Worm (Caenorhabditis elegans) whole organism, mixed stage, embryonic: ENCODE measurements around the gene ZK616.65.

Source experiments
- bed-3 ChIP-seq: fragments of 200-800 bp; sonication (Bioruptor generic); optimal IDR thresholded peaks from 3 replicates; lab custom pipeline; 2018; ENCODE audit warnings: mild to moderate bottlenecking, missing genetic modification characterization, moderate library complexity, missing compliant biosample characterization
- blmp-1 ChIP-seq: fragments of 150-350 bp; optimal IDR thresholded peaks from 2 replicates; lab custom pipeline; 2014; ENCODE audit warnings: missing biosample characterization, missing genetic modification characterization
- ceh-39 ChIP-seq: fragments of 150-350 bp; optimal IDR thresholded peaks from 2 replicates; lab custom pipeline; 2014; ENCODE audit warnings: missing biosample characterization, missing genetic modification characterization
- ceh-43 ChIP-seq: fragments of 200-800 bp; sonication (Bioruptor generic); optimal IDR thresholded peaks from 2 replicates; lab custom pipeline; 2018; ENCODE audit warnings: mild to moderate bottlenecking, missing genetic modification characterization, moderate library complexity, missing compliant biosample characterization
- ceh-83 ChIP-seq: fragments of 200-800 bp; sonication (Bioruptor generic); optimal IDR thresholded peaks from 2 replicates; lab custom pipeline; 2018; ENCODE audit warnings: mild to moderate bottlenecking, missing genetic modification characterization, missing compliant biosample characterization
- ces-1 ChIP-seq: fragments of 150-350 bp; optimal IDR thresholded peaks from 2 replicates; lab custom pipeline; 2014; ENCODE audit warnings: missing biosample characterization, missing genetic modification reagents, missing genetic modification characterization
- cnd-1 ChIP-seq: fragments of 200-800 bp; sonication (Bioruptor generic); optimal IDR thresholded peaks from 2 replicates; lab custom pipeline; 2018; ENCODE audit warnings: mild to moderate bottlenecking, missing genetic modification characterization, missing compliant biosample characterization
- elt-1 ChIP-seq: sonication (generic microtip); optimal IDR thresholded peaks from 2 replicates; lab custom pipeline; 2017; ENCODE audit warnings: missing genetic modification characterization, mild to moderate bottlenecking, missing compliant biosample characterization, antibody characterized with exemption, moderate library complexity, borderline replicate concordance; ENCODE audit not compliant: insufficient read depth
- elt-3 ChIP-seq: fragments of 150-350 bp; optimal IDR thresholded peaks from 2 replicates; lab custom pipeline; 2014; ENCODE audit warnings: missing biosample characterization, missing genetic modification characterization
- ham-2 ChIP-seq: fragments of 200-800 bp; sonication (Bioruptor generic); optimal IDR thresholded peaks from 2 replicates; lab custom pipeline; 2018; ENCODE audit warnings: mild to moderate bottlenecking, missing genetic modification characterization, missing compliant biosample characterization
- hlh-1 ChIP-seq: fragments of 150-350 bp; optimal IDR thresholded peaks from 2 replicates; lab custom pipeline; 2014; ENCODE audit warnings: missing biosample characterization, missing genetic modification reagents, missing genetic modification characterization
- lin-13 ChIP-seq: fragments of 150-350 bp; optimal IDR thresholded peaks from 2 replicates; lab custom pipeline; 2014; ENCODE audit warnings: missing biosample characterization, missing genetic modification characterization
- lin-32 ChIP-seq: fragments of 200-800 bp; sonication (Bioruptor generic); optimal IDR thresholded peaks from 2 replicates; lab custom pipeline; 2018; ENCODE audit warnings: mild to moderate bottlenecking, missing genetic modification characterization, missing compliant biosample characterization
- lsy-2 ChIP-seq: fragments of 150-350 bp; optimal IDR thresholded peaks from 2 replicates; lab custom pipeline; 2014; ENCODE audit warnings: missing biosample characterization, missing genetic modification characterization
- mab-5 ChIP-seq: fragments of 150-350 bp; optimal IDR thresholded peaks from 2 replicates; lab custom pipeline; 2014; ENCODE audit warnings: missing biosample characterization, missing genetic modification characterization
- mep-1 ChIP-seq: fragments of 150-350 bp; optimal IDR thresholded peaks from 2 replicates; lab custom pipeline; 2017; ENCODE audit warnings: missing biosample characterization, missing genetic modification reagents, missing genetic modification characterization, inconsistent platforms
- mls-2 ChIP-seq: sonication (generic microtip); optimal IDR thresholded peaks from 2 replicates; lab custom pipeline; 2016; ENCODE audit warnings: mild to moderate bottlenecking, missing genetic modification characterization, moderate library complexity, missing compliant biosample characterization
- nhr-12 ChIP-seq: fragments of 150-350 bp; optimal IDR thresholded peaks from 2 replicates; lab custom pipeline; 2014; ENCODE audit warnings: missing biosample characterization, missing genetic modification characterization
- nhr-2 ChIP-seq: fragments of 150-350 bp; optimal IDR thresholded peaks from 2 replicates; lab custom pipeline; 2014; ENCODE audit warnings: missing biosample characterization, missing genetic modification characterization
- nhr-237 ChIP-seq: fragments of 150-350 bp; optimal IDR thresholded peaks from 2 replicates; lab custom pipeline; 2014; ENCODE audit warnings: missing biosample characterization, missing genetic modification characterization
- nhr-28 ChIP-seq: fragments of 150-350 bp; optimal IDR thresholded peaks from 2 replicates; lab custom pipeline; 2014; ENCODE audit warnings: missing biosample characterization, missing genetic modification characterization
- nhr-76 ChIP-seq: sonication (generic microtip); optimal IDR thresholded peaks from 2 replicates; lab custom pipeline; 2017; ENCODE audit warnings: missing biosample characterization, missing genetic modification characterization
- pha-4 ChIP-seq: fragments of 150-350 bp; optimal IDR thresholded peaks from 2 replicates; lab custom pipeline; 2018; ENCODE audit warnings: missing biosample characterization, missing genetic modification reagents, missing genetic modification characterization
- sem-2 ChIP-seq: fragments of 200-800 bp; sonication (Bioruptor generic); optimal IDR thresholded peaks from 2 replicates; lab custom pipeline; 2018; ENCODE audit warnings: mild to moderate bottlenecking, missing genetic modification characterization, missing compliant biosample characterization
- snpc-4 ChIP-seq: fragments of 150-350 bp; optimal IDR thresholded peaks from 2 replicates; lab custom pipeline; 2014; ENCODE audit warnings: missing biosample characterization, missing genetic modification characterization
- sptf-1 ChIP-seq: sonication (generic microtip); optimal IDR thresholded peaks from 2 replicates; lab custom pipeline; 2017; ENCODE audit warnings: mild to moderate bottlenecking, missing genetic modification characterization, moderate library complexity, missing compliant biosample characterization
- tbx-8 ChIP-seq: fragments of 200-800 bp; sonication (Bioruptor generic); optimal IDR thresholded peaks from 2 replicates; lab custom pipeline; 2018; ENCODE audit warnings: mild to moderate bottlenecking, missing genetic modification characterization, moderate library complexity, missing compliant biosample characterization
- unc-120 ChIP-seq: sonication (generic microtip); optimal IDR thresholded peaks from 2 replicates; lab custom pipeline; 2017; ENCODE audit warnings: missing genetic modification characterization, missing compliant biosample characterization; ENCODE audit not compliant: poor library complexity, severe bottlenecking
- unc-39 ChIP-seq: fragments of 150-350 bp; optimal IDR thresholded peaks from 2 replicates; lab custom pipeline; 2014; ENCODE audit warnings: missing biosample characterization, missing genetic modification characterization
- unc-62 ChIP-seq: fragments of 150-350 bp; optimal IDR thresholded peaks from 2 replicates; lab custom pipeline; 2014; ENCODE audit warnings: missing biosample characterization, missing genetic modification reagents, missing genetic modification characterization
- ztf-11 ChIP-seq: fragments of 150-350 bp; optimal IDR thresholded peaks from 2 replicates; lab custom pipeline; 2014; ENCODE audit warnings: missing biosample characterization, missing genetic modification characterization

The ZK616.65 gene

ce11 chrIV:5415696-5416095, 4.7 kb upstream of the ZK616.65 start, which contains the start of gene spp-7:
TSS of gene spp-7 (minus strand) at chrIV:5415796.
- TF ChIP-seq mab-5 (no peak), nhr-12 (tag; lab: Kevin White, UChicago) (no peak), tbx-8 (no peak), lin-13 (tag; lab: Kevin White, UChicago) (no peak), bed-3 (GFP tag; lab: Kevin White, UChicago) (no peak), hlh-1 (tag; lab: Kevin White, UChicago) (no peak), snpc-4 (tag; lab: Kevin White, UChicago) (no peak), lsy-2 (tag; lab: Kevin White, UChicago) (no peak), ztf-11 (tag; lab: Kevin White, UChicago) (no peak), blmp-1 (tag; lab: Kevin White, UChicago) (no peak), ces-1 (GFP tag; lab: Kevin White, UChicago) (no peak)

- TF ChIP-seq ceh-39 (tag; lab: Kevin White, UChicago): no peak
- no peak for TF ChIP-seq elt-3 (tag; lab: Kevin White, UChicago)
- no peak for TF ChIP-seq lin-13 (tag; lab: Kevin White, UChicago)
- no peak for TF ChIP-seq nhr-12 (tag; lab: Kevin White, UChicago)
- no peak for TF ChIP-seq sptf-1 (tag; lab: Kevin White, UChicago)
- TF ChIP-seq nhr-28 (tag; lab: Kevin White, UChicago): no peak
- TF ChIP-seq sem-2: no peak
- no peak for TF ChIP-seq ham-2 (GFP tag; lab: Kevin White, UChicago)
- TF ChIP-seq blmp-1 (tag; lab: Kevin White, UChicago): no peak
- no peak for TF ChIP-seq nhr-237 (tag; lab: Kevin White, UChicago)
- TF ChIP-seq mls-2 (tag; lab: Kevin White, UChicago): no peak
- TF ChIP-seq nhr-76 (tag; lab: Kevin White, UChicago): no peak
- no peak for TF ChIP-seq elt-1 (tag; lab: Kevin White, UChicago)
- TF ChIP-seq cnd-1 (tag; lab: Kevin White, UChicago): no peak
- no peak for TF ChIP-seq unc-120
- TF ChIP-seq lsy-2 (tag; lab: Kevin White, UChicago): no peak
- no peak for TF ChIP-seq lin-32 (GFP tag; lab: Kevin White, UChicago)
- no peak for TF ChIP-seq ceh-43 (GFP tag; lab: Kevin White, UChicago)
- TF ChIP-seq nhr-2 (tag; lab: Kevin White, UChicago): no peak
- TF ChIP-seq, all 35 proteins: peak for 0
Measured at ce11 chrIV:5411641-5412337, 769 bp upstream of the ZK616.65 start, which contains the start of gene ZK616.8. TSS of gene ZK616.8 (minus strand) at chrIV:5412193.

ce11 chrIV:5409112-5409511, 1.9 kb downstream of the ZK616.65 start:
- TF ChIP-seq bed-3 (GFP tag; lab: Kevin White, UChicago) (no peak), pha-4 (tag; lab: Kevin White, UChicago) (no peak), nhr-76 (tag; lab: Kevin White, UChicago) (no peak), tbx-8 (no peak), sptf-1 (tag; lab: Kevin White, UChicago) (no peak)

- TF ChIP-seq sptf-1 (tag; lab: Kevin White, UChicago) (no peak), nhr-237 (tag; lab: Kevin White, UChicago) (no peak), mep-1 (no peak), unc-39 (tag; lab: Kevin White, UChicago) (no peak), nhr-76 (tag; lab: Kevin White, UChicago) (no peak), ceh-43 (GFP tag; lab: Kevin White, UChicago) (no peak)
- TF ChIP-seq, all 35 proteins: peak for 0
Measured at ce11 chrIV:5405345-5405744, 5.7 kb downstream of the ZK616.65 start, which contains the start of gene ZK616.61. TSS of gene ZK616.61 (plus strand) at chrIV:5405645.

ce11 chrIV:5400609-5401008, 10.4 kb downstream of the ZK616.65 start, which contains the start of gene ZK616.1:
TSS of gene ZK616.1 (plus strand) at chrIV:5400909.
- TF ChIP-seq unc-39 (tag; lab: Kevin White, UChicago): no peak
- TF ChIP-seq elt-3 (tag; lab: Kevin White, UChicago): no peak
- no peak for TF ChIP-seq snpc-4 (tag; lab: Kevin White, UChicago)
- no peak for TF ChIP-seq tbx-8
- TF ChIP-seq mab-5: no peak
- no peak for TF ChIP-seq blmp-1 (tag; lab: Kevin White, UChicago)
- no peak for TF ChIP-seq ceh-83
- no peak for TF ChIP-seq unc-62 (GFP tag; lab: Kevin White, UChicago)
- TF ChIP-seq lin-32 (GFP tag; lab: Kevin White, UChicago): no peak
- TF ChIP-seq elt-1 (tag; lab: Kevin White, UChicago): no peak
- no peak for TF ChIP-seq unc-120
- TF ChIP-seq ceh-43 (GFP tag; lab: Kevin White, UChicago): no peak
